Worm (Caenorhabditis elegans): ENCODE results near the gene rol-3.

The rol-3 gene

ce11 chrV:8243201-8243600 lies 5.0 kb upstream of the rol-3 start:
- TF ChIP-seq lin-39 (tag; optimal IDR thresholded peaks at IDR 0.05): no peak
- TF ChIP-seq alr-1 (tag; optimal IDR thresholded peaks at IDR 0.05; ENCODE audit: borderline replicate concordance): no peak
- no peak for TF ChIP-seq C34B4.2 (tag; optimal IDR thresholded peaks at IDR 0.05)
- TF ChIP-seq elt-2 (tag; optimal IDR thresholded peaks at IDR 0.05): peak; percentile 45

ce11 chrV:8242798-8243197 lies 4.6 kb upstream of the rol-3 start, which contains the start of gene C16D9.4:
C16D9.4 (minus strand) TSS chrV:8242898.
- TF ChIP-seq fkh-10 (GFP tag; optimal IDR thresholded peaks at IDR 0.05): no peak
- TF ChIP-seq xbp-1 (tag; optimal IDR thresholded peaks at IDR 0.05): no peak
- TF ChIP-seq skn-1 (tag; optimal IDR thresholded peaks at IDR 0.05): no peak
- TF ChIP-seq F16B12.6 (tag; optimal IDR thresholded peaks at IDR 0.05): no peak
- TF ChIP-seq efl-1 (optimal IDR thresholded peaks at IDR 0.05): no peak
- no peak for TF ChIP-seq efl-1 (GFP tag; optimal IDR thresholded peaks at IDR 0.05 in 1 of 2)
- no peak for TF ChIP-seq swsn-7 (tag; optimal IDR thresholded peaks at IDR 0.05)
- TF ChIP-seq lin-15B (tag; optimal IDR thresholded peaks at IDR 0.05): no peak
- no peak for TF ChIP-seq hlh-17 (GFP tag; optimal IDR thresholded peaks at IDR 0.05; ENCODE audit: borderline replicate concordance)
- TF ChIP-seq mef-2 (tag; optimal IDR thresholded peaks at IDR 0.05): no peak
- no peak for TF ChIP-seq C34B4.2 (tag; optimal IDR thresholded peaks at IDR 0.05)
- TF ChIP-seq nhr-20 (tag; optimal IDR thresholded peaks at IDR 0.05): no peak
- no peak for TF ChIP-seq elt-2 (tag; optimal IDR thresholded peaks at IDR 0.05)
- no peak for TF ChIP-seq unc-30 (tag; optimal IDR thresholded peaks at IDR 0.05)
- TF ChIP-seq ztf-4 (tag; optimal IDR thresholded peaks at IDR 0.05): no peak
- no peak for TF ChIP-seq ets-5 (GFP tag; IDR thresholded peaks at IDR 0.05)
- TF ChIP-seq nhr-12 (tag; optimal IDR thresholded peaks at IDR 0.05): no peak
- no peak for TF ChIP-seq blmp-1 (tag; optimal IDR thresholded peaks at IDR 0.05)

ce11 chrV:8239928-8240327 lies 1.7 kb upstream of the rol-3 start, which contains the start of gene C16D9.3:
C16D9.3 (minus strand) TSS chrV:8240028.
- TF ChIP-seq vab-15 (tag; optimal IDR thresholded peaks at IDR 0.05): no peak
- no peak for TF ChIP-seq nhr-19 (GFP tag; conservative IDR thresholded peaks at IDR 0.05)
- no peak for TF ChIP-seq sptf-1 (tag; optimal IDR thresholded peaks at IDR 0.05)
- no peak for TF ChIP-seq F16B12.6 (tag; optimal IDR thresholded peaks at IDR 0.05)
- no peak for TF ChIP-seq zag-1 (tag; optimal IDR thresholded peaks at IDR 0.05)
- TF ChIP-seq nhr-90 (tag; optimal IDR thresholded peaks at IDR 0.05; ENCODE audit: poor library complexity): no peak
- TF ChIP-seq unc-30 (tag; optimal IDR thresholded peaks at IDR 0.05): no peak
- TF ChIP-seq lin-39 (tag; optimal IDR thresholded peaks at IDR 0.05): no peak
- TF ChIP-seq C34B4.2 (tag; optimal IDR thresholded peaks at IDR 0.05): no peak
- TF ChIP-seq fkh-10 (GFP tag; optimal IDR thresholded peaks at IDR 0.05): no peak
- TF ChIP-seq unc-62 (GFP tag; optimal IDR thresholded peaks at IDR 0.05): no peak
- no peak for TF ChIP-seq fos-1 (tag; optimal IDR thresholded peaks at IDR 0.05)
- no peak for TF ChIP-seq lin-35 (GFP tag; optimal IDR thresholded peaks at IDR 0.05)
- TF ChIP-seq lin-14 (GFP tag; optimal IDR thresholded peaks at IDR 0.05): no peak
- TF ChIP-seq lsy-2 (tag; optimal IDR thresholded peaks at IDR 0.05): no peak
- TF ChIP-seq C16A3.4 (tag; optimal IDR thresholded peaks at IDR 0.05): no peak

- TF ChIP-seq mdl-1 (tag; optimal IDR thresholded peaks at IDR 0.05): no peak
- no peak for TF ChIP-seq rnt-1 (tag; optimal IDR thresholded peaks at IDR 0.05)
- TF ChIP-seq dsc-1 (tag; optimal IDR thresholded peaks at IDR 0.05): no peak
- TF ChIP-seq isw-1 (GFP tag; IDR thresholded peaks at IDR 0.05): no peak
- no peak for TF ChIP-seq C34B4.2 (tag; optimal IDR thresholded peaks at IDR 0.05)
- no peak for TF ChIP-seq ztf-4 (tag; optimal IDR thresholded peaks at IDR 0.05)
- TF ChIP-seq lin-14 (GFP tag; optimal IDR thresholded peaks at IDR 0.05): no peak
- peak; percentile 49 for TF ChIP-seq nhr-71 (tag; optimal IDR thresholded peaks at IDR 0.05)
- no peak for TF ChIP-seq fos-1 (tag; optimal IDR thresholded peaks at IDR 0.05)
- peak; percentile 16 to 77 for TF ChIP-seq lin-35 (GFP tag; optimal IDR thresholded peaks at IDR 0.05)
- TF ChIP-seq swsn-7 (tag; optimal IDR thresholded peaks at IDR 0.05): peak; percentile 20
- TF ChIP-seq ama-1 (optimal IDR thresholded peaks at IDR 0.05): no peak
- TF ChIP-seq unc-98 (GFP tag; IDR thresholded peaks at IDR 0.05): no peak
- no peak for TF ChIP-seq Y116A8C.19 (tag; optimal IDR thresholded peaks at IDR 0.05; ENCODE audit: borderline replicate concordance)
- no peak for TF ChIP-seq nhr-19 (GFP tag; conservative IDR thresholded peaks at IDR 0.05)
- TF ChIP-seq tlp-1 (tag; optimal IDR thresholded peaks at IDR 0.05): no peak
- TF ChIP-seq nhr-77 (tag; optimal IDR thresholded peaks at IDR 0.05): peak; percentile 47
- TF ChIP-seq pag-3 (tag; optimal IDR thresholded peaks at IDR 0.05; ENCODE audit: borderline replicate concordance, insufficient read depth): no peak
- no peak for TF ChIP-seq lin-15B (tag; optimal IDR thresholded peaks at IDR 0.05)
- TF ChIP-seq nhr-11 (tag; optimal IDR thresholded peaks at IDR 0.05): no peak
- no peak for TF ChIP-seq nhr-237 (tag; optimal IDR thresholded peaks at IDR 0.05)
- TF ChIP-seq xbp-1 (tag; optimal IDR thresholded peaks at IDR 0.05): no peak
- TF ChIP-seq mab-9 (GFP tag; IDR thresholded peaks at IDR 0.05): no peak
- TF ChIP-seq ceh-82 (tag; optimal IDR thresholded peaks at IDR 0.05): peak in 1 of 3 experiments; percentile 23
- no peak for TF ChIP-seq irx-1 (tag; optimal IDR thresholded peaks at IDR 0.05)
- no peak for TF ChIP-seq ces-1 (GFP tag; optimal IDR thresholded peaks at IDR 0.05)
Measured at ce11 chrV:8235331-8235730, 2.9 kb downstream of the rol-3 start.
